Worm (Caenorhabditis elegans) whole organism, late embryonic: ENCODE data around the gene srh-87.
"Not testable (repeated sequence)": the region's sequence is repeated elsewhere in the genome, so short reads cannot be mapped to it uniquely, and the experiment has no call there.

Experiments used
- C38D4.7 ChIP-seq: fragments of 200-800 bp; sonication (Bioruptor generic); optimal IDR thresholded peaks from 2 replicates; lab custom pipeline; 2018; ENCODE audit warnings: mild to moderate bottlenecking, missing genetic modification characterization, moderate library complexity, missing compliant biosample characterization
- F13H6.1 ChIP-seq: sonication (generic microtip); optimal IDR thresholded peaks from 2 replicates; lab custom pipeline; 2016; ENCODE audit warnings: missing genetic modification characterization, missing compliant biosample characterization
- K09A11.1 ChIP-seq: sonication (generic microtip); optimal IDR thresholded peaks from 2 replicates; lab custom pipeline; 2017; ENCODE audit warnings: antibody characterized with exemption, mild to moderate bottlenecking, missing genetic modification characterization, missing compliant biosample characterization; ENCODE audit not compliant: insufficient read depth
- Y22D7AL.16 ChIP-seq: sonication (generic microtip); optimal IDR thresholded peaks from 2 replicates; lab custom pipeline; 2016; ENCODE audit warnings: missing genetic modification characterization, missing compliant biosample characterization
- ama-1 ChIP-seq: fragments of 150-350 bp; optimal IDR thresholded peaks from 2 replicates; lab custom pipeline; 2014
- ceh-19 ChIP-seq: fragments of 200-800 bp; sonication (Bioruptor generic); optimal IDR thresholded peaks from 2 replicates; lab custom pipeline; 2018; ENCODE audit warnings: mild to moderate bottlenecking, missing genetic modification characterization, missing compliant biosample characterization
- ceh-2 ChIP-seq: sonication (generic microtip); optimal IDR thresholded peaks from 2 replicates; lab custom pipeline; 2016; ENCODE audit warnings: missing genotype, missing genetic modification characterization, missing compliant biosample characterization
- ceh-45 ChIP-seq: fragments of 200-800 bp; sonication (Bioruptor generic); IDR thresholded peaks from 2 replicates; pipeline ENCODE4 v1.3.6; 2022; ENCODE audit warnings: missing genetic modification reagents, missing genetic modification characterization, missing compliant biosample characterization
- ceh-48 ChIP-seq: sonication (generic microtip); optimal IDR thresholded peaks from 2 replicates; lab custom pipeline; 2016; ENCODE audit warnings: missing genetic modification characterization, inconsistent platforms, missing compliant biosample characterization
- ceh-6 ChIP-seq: fragments of 200-800 bp; sonication (Bioruptor generic); optimal IDR thresholded peaks from 2 replicates; lab custom pipeline; 2018; ENCODE audit warnings: mild to moderate bottlenecking, missing genetic modification characterization, missing compliant biosample characterization
- ceh-9 ChIP-seq: sonication (generic microtip); optimal IDR thresholded peaks from 2 replicates; lab custom pipeline; 2016; ENCODE audit warnings: mild to moderate bottlenecking, missing genetic modification characterization, inconsistent platforms, missing compliant biosample characterization
- che-1 ChIP-seq: sonication (generic microtip); optimal IDR thresholded peaks from 2 replicates; lab custom pipeline; 2016; ENCODE audit warnings: mild to moderate bottlenecking, missing genetic modification characterization, missing compliant biosample characterization
- dmd-4 ChIP-seq: sonication (generic microtip); optimal IDR thresholded peaks from 2 replicates; lab custom pipeline; 2016; ENCODE audit warnings: borderline replicate concordance, missing genetic modification characterization, missing compliant biosample characterization
- elt-2 ChIP-seq: sonication (generic microtip); optimal IDR thresholded peaks from 2 replicates; lab custom pipeline; 2016; ENCODE audit warnings: missing genetic modification reagents, missing genetic modification characterization, missing compliant biosample characterization
- ets-4 ChIP-seq: sonication (generic microtip); optimal IDR thresholded peaks from 2 replicates; lab custom pipeline; 2016; ENCODE audit warnings: missing genetic modification characterization, missing compliant biosample characterization
- eyg-1 ChIP-seq: sonication (generic microtip); optimal IDR thresholded peaks from 2 replicates; lab custom pipeline; 2016; ENCODE audit warnings: missing genotype, missing genetic modification characterization, missing compliant biosample characterization
- fkh-6 ChIP-seq: sonication (generic microtip); optimal IDR thresholded peaks from 2 replicates; lab custom pipeline; 2016; ENCODE audit warnings: missing genetic modification characterization, missing compliant biosample characterization
- hlh-13 ChIP-seq: fragments of 200-800 bp; sonication (Bioruptor generic); optimal IDR thresholded peaks from 2 replicates; lab custom pipeline; 2018; ENCODE audit warnings: mild to moderate bottlenecking, missing genetic modification characterization, missing compliant biosample characterization
- hlh-15 ChIP-seq: sonication (generic microtip); optimal IDR thresholded peaks from 2 replicates; lab custom pipeline; 2016; ENCODE audit warnings: missing genetic modification characterization, missing compliant biosample characterization
- madf-2 ChIP-seq: sonication (generic microtip); optimal IDR thresholded peaks from 2 replicates; lab custom pipeline; 2017; ENCODE audit warnings: missing genetic modification characterization, missing compliant biosample characterization
- mec-3 ChIP-seq: sonication (generic microtip); optimal IDR thresholded peaks from 2 replicates; lab custom pipeline; 2016; ENCODE audit warnings: borderline replicate concordance, missing genetic modification characterization, missing compliant biosample characterization
- nhr-11 ChIP-seq: fragments of 150-350 bp; optimal IDR thresholded peaks from 2 replicates; lab custom pipeline; 2014; ENCODE audit warnings: missing biosample characterization, missing genetic modification characterization
- pag-3 ChIP-seq: sonication (generic microtip); optimal IDR thresholded peaks from 2 replicates; lab custom pipeline; 2016; ENCODE audit warnings: missing compliant biosample characterization, missing genetic modification characterization, borderline replicate concordance
- pat-9 ChIP-seq: fragments of 200-800 bp; sonication (Bioruptor generic); optimal IDR thresholded peaks from 2 replicates; lab custom pipeline; 2018; ENCODE audit warnings: mild to moderate bottlenecking, missing genetic modification characterization, moderate library complexity, missing compliant biosample characterization
- pax-1 ChIP-seq: fragments of 150-350 bp; optimal IDR thresholded peaks from 2 replicates; lab custom pipeline; 2014; ENCODE audit warnings: missing biosample characterization, missing genetic modification characterization
- pqm-1 ChIP-seq: sonication (generic microtip); optimal IDR thresholded peaks from 2 replicates; lab custom pipeline; 2016; ENCODE audit warnings: missing genetic modification characterization, missing compliant biosample characterization
- pros-1 ChIP-seq: fragments of 150-350 bp; optimal IDR thresholded peaks from 2 replicates; lab custom pipeline; 2014; ENCODE audit warnings: missing biosample characterization, missing genetic modification reagents, missing genetic modification characterization
- ref-2 ChIP-seq: sonication (generic microtip); optimal IDR thresholded peaks from 2 replicates; lab custom pipeline; 2016; ENCODE audit warnings: missing genetic modification characterization, missing compliant biosample characterization
- syd-9 ChIP-seq: sonication (generic microtip); optimal IDR thresholded peaks from 2 replicates; lab custom pipeline; 2016; ENCODE audit warnings: mild to moderate bottlenecking, missing genetic modification characterization, moderate library complexity, missing compliant biosample characterization
- tbx-2 ChIP-seq: sonication (generic microtip); optimal IDR thresholded peaks from 2 replicates; lab custom pipeline; 2016; ENCODE audit warnings: missing genetic modification characterization, missing compliant biosample characterization
- tbx-7 ChIP-seq: sonication (generic microtip); optimal IDR thresholded peaks from 2 replicates; lab custom pipeline; 2016; ENCODE audit warnings: missing genotype, missing genetic modification characterization, missing compliant biosample characterization
- ttx-3 ChIP-seq: sonication (generic microtip); optimal IDR thresholded peaks from 2 replicates; lab custom pipeline; 2016; ENCODE audit warnings: missing genetic modification reagents, missing genetic modification characterization, missing compliant biosample characterization
- zip-5 ChIP-seq: sonication (generic microtip); optimal IDR thresholded peaks from 2 replicates; lab custom pipeline; 2016; ENCODE audit warnings: missing genetic modification characterization, missing compliant biosample characterization

srh-87 gene

DNA sequence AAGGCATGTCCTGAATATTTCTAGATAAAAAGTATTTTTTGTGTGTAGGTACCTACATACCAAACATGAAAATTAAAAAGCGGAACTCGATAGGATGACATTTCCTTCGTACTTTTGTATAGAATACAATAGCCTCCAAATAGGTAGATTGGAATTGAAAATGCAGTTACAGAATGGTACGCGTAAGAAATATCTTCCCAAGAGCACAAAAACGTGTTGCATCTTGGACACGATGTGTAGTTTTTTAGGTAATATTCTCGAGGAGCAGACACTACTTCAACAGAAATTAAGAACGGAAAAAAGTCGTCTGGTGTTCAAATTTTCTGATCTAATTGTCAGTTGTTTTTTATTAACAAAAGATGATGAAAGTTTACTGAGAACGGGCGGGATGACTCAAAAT, 41.9 kb upstream of the srh-87 start, which contains the start of gene srh-85:
srh-85 (minus strand) TSS at position 101 of the 400 bp plus-strand sequence.
- TF ChIP-seq tbx-7 (no peak), ceh-19 (no peak), Y22D7AL.16 (tag; lab: Kevin White, UChicago) (no peak), syd-9 (tag; lab: Kevin White, UChicago) (no peak), fkh-6 (tag; lab: Kevin White, UChicago) (no peak), ttx-3 (tag; lab: Kevin White, UChicago) (no peak), nhr-11 (tag; lab: Kevin White, UChicago) (no peak), K09A11.1 (tag; lab: Kevin White, UChicago) (no peak)
- TF ChIP-seq, all 69 proteins: peak for 0

DNA sequence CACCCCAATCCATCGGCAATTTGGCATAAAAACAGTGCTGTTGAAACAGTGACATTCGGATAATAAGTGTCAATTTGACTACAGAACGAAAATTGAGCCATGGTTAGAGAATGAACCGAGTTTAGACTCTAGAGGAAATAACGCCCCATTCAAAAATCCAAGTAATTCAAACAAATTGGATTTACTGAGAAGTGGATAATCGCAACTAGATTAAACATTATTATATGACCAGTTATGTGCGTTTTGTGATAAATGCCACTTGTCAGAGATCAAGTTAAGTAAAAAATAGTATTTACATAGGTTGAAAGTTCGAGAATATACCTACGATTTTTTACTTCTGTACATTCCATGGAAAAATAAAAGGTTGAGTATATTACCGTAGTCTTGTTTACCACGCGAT, 39.8 kb upstream of the srh-87 start, which contains the start of gene srw-139:
srw-139 (minus strand) TSS at position 101 of the 400 bp plus-strand sequence.
- TF ChIP-seq pag-3 = no peak
- no peak for TF ChIP-seq hlh-13
- TF ChIP-seq mec-3 = no peak
- no peak for TF ChIP-seq ceh-45 (GFP tag; lab: Robert Waterston, UW)

DNA sequence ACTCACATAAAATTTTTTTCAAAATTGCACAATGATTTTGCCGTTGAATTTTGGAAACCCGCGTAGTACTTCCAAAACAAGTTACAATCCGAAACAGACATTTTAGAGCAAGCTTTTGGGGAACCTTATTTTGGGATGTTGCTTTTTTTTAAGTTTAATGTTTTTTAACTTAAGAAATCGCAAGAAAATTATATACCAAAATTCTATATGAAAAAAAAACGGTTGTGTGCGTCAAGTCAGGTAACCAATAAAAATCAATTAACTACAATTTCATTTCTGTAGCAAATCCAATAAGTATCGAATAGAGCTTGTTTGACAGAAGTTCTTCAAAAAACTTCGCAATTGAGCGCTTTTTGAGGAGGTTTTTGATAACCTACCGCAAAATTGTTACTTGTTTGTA, 37.8 kb upstream of the srh-87 start, which contains the start of gene srw-117:
srw-117 (minus strand) TSS at position 101 of the 400 bp plus-strand sequence.
- TF ChIP-seq F13H6.1 (tag; lab: Kevin White, UChicago) (no peak), ama-1 (lab: Kevin White, UChicago) (no peak), eyg-1 (tag; lab: Kevin White, UChicago) (no peak), tbx-7 (no peak), pat-9 (tag; lab: Kevin White, UChicago) (no peak), dmd-4 (tag; lab: Kevin White, UChicago) (no peak), ceh-9 (tag; lab: Kevin White, UChicago) (no peak), madf-2 (tag; lab: Kevin White, UChicago) (no peak), che-1 (no peak), pqm-1 (tag; lab: Kevin White, UChicago) (no peak), fkh-6 (tag; lab: Kevin White, UChicago) (no peak), zip-5 (tag; lab: Kevin White, UChicago) (no peak), C38D4.7 (no peak)
- TF ChIP-seq, all 69 proteins: peak for 0

DNA sequence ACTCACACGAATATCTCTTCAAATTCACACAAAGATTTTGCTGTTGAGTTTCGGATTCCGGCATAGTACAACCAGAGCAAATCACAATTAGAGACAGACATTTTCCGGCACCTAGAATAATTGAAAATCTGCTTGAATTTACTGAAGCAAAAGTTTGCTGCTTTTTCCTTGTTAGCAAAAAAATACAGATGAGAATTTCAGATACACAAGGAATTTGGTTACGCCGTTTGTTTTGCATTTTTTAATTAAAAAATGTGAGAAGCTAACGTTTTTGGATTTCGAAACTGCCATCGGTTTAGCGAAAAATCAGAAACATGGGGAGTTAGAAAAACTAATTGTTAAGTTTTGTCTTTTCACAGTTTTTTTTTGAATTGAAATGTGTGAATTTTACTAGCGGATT, 34.5 kb upstream of the srh-87 start, which contains the start of gene srw-118:
srw-118 (minus strand) TSS at position 101 of the 400 bp plus-strand sequence.
- TF ChIP-seq ceh-48 (tag; lab: Kevin White, UChicago) (no peak), ama-1 (lab: Kevin White, UChicago) (no peak), pax-1 (no peak), mec-3 (no peak), ref-2 (tag; lab: Kevin White, UChicago) (no peak), elt-2 (no peak), ceh-6 (GFP tag; lab: Kevin White, UChicago) (no peak), syd-9 (tag; lab: Kevin White, UChicago) (no peak), pros-1 (no peak), ets-4 (tag; lab: Kevin White, UChicago) (no peak), ceh-2 (tag; lab: Kevin White, UChicago) (no peak)
- TF ChIP-seq, all 69 proteins: peak for 0

DNA sequence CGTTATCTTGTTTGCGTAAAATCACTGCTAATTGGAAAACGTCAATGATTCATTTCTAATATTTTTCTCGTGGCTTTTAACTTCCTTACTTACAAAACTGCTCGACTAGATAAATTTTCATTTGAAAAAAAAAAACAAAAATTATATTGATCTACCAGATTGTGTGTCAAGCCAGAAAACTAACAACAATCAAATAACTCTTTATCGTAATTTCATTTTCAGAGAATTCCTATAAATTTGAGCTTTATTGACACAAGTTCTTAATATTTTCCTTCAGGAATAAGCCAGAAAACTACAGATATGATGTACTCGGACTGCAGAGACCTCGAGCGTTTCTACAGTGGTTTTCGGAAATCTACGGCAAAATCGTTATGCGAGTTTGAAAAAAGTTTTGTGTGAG, 30.8 kb upstream of the srh-87 start, which contains the start of gene srw-124:
srw-124 (plus strand) TSS at position 301 of the 400 bp plus-strand sequence.
- no peak for TF ChIP-seq hlh-13
- TF ChIP-seq dmd-4 (tag; lab: Kevin White, UChicago) = no peak

DNA sequence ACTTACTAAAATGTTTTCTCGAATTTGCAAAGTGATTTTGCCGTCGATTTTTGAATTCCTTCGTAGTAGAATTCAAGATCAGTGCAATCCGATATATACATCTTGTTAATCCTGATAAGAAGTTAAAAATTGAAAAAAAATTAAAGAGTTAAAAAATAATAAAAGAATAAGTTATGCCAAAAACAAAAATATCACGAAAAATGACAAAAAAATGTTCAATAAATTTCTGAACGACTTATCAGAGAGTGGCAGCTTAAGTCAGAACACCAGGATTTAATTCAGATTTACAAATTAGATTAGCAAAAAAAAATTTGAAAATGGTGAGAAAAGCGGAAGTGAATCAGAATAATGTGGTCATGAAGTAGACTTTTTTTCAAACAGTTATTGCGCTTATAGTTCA, 29.8 kb upstream of the srh-87 start, which contains the start of gene srw-123:
srw-123 (minus strand) TSS at position 101 of the 400 bp plus-strand sequence.
- TF ChIP-seq hlh-15; tbx-2 (tag; lab: Kevin White, UChicago); nhr-11 (tag; lab: Kevin White, UChicago): not testable (repeated sequence)
